Worm (Caenorhabditis elegans) whole organism, early embryonic: ENCODE results near the gene Y62F5A.10.

Experiments
- B0310.2 ChIP-seq: sonication (generic microtip); optimal IDR thresholded peaks from 2 replicates; lab custom pipeline; 2016; ENCODE audit warnings: mild to moderate bottlenecking, missing genetic modification characterization, missing compliant biosample characterization
- F13C5.2 ChIP-seq: sonication (generic microtip); optimal IDR thresholded peaks from 2 replicates; lab custom pipeline; 2017; ENCODE audit warnings: mild to moderate bottlenecking, missing genetic modification characterization, inconsistent platforms, missing compliant biosample characterization
- aly-1 ChIP-seq: sonication (generic microtip); optimal IDR thresholded peaks from 2 replicates; lab custom pipeline; 2016; ENCODE audit warnings: missing genetic modification characterization, missing compliant biosample characterization
- ama-1 ChIP-seq: fragments of 150-350 bp; optimal IDR thresholded peaks from 2 replicates; lab custom pipeline; 2014
- ceh-13 ChIP-seq: fragments of 200-800 bp; sonication (Bioruptor generic); optimal IDR thresholded peaks from 2 replicates; lab custom pipeline; 2018; ENCODE audit warnings: mild to moderate bottlenecking, missing genetic modification characterization, missing compliant biosample characterization
- ceh-36 ChIP-seq: sonication (generic microtip); optimal IDR thresholded peaks from 2 replicates; lab custom pipeline; 2016; ENCODE audit warnings: missing genetic modification characterization, inconsistent platforms, missing compliant biosample characterization
- ets-7 ChIP-seq: sonication (generic microtip); optimal IDR thresholded peaks from 2 replicates; lab custom pipeline; 2016; ENCODE audit warnings: missing genotype, missing genetic modification characterization, missing compliant biosample characterization
- flt-1 ChIP-seq: fragments of 200-800 bp; sonication (Bioruptor generic); IDR thresholded peaks from 2 replicates; pipeline ENCODE4 v1.3.6; 2022; ENCODE audit warnings: missing genetic modification characterization, missing compliant biosample characterization
- hmbx-1 ChIP-seq: sonication (generic microtip); optimal IDR thresholded peaks from 2 replicates; lab custom pipeline; 2016; ENCODE audit warnings: mild to moderate bottlenecking, missing genetic modification characterization, missing compliant biosample characterization
- hmg-4 ChIP-seq: fragments of 200-800 bp; sonication (Bioruptor generic); optimal IDR thresholded peaks from 2 replicates; lab custom pipeline; 2018; ENCODE audit warnings: mild to moderate bottlenecking, missing genetic modification characterization, missing compliant biosample characterization
- hnd-1 ChIP-seq: sonication (generic microtip); optimal IDR thresholded peaks from 2 replicates; lab custom pipeline; 2016; ENCODE audit warnings: missing genetic modification characterization, missing compliant biosample characterization
- pes-1 ChIP-seq: fragments of 200-800 bp; sonication (Bioruptor generic); IDR thresholded peaks from 2 replicates; pipeline ENCODE4 v1.3.6; 2022; ENCODE audit warnings: missing genetic modification reagents, missing genetic modification characterization, missing compliant biosample characterization
- scrt-1 ChIP-seq: fragments of 200-800 bp; sonication (Bioruptor generic); IDR thresholded peaks from 2 replicates; pipeline ENCODE4 v1.3.6; 2022; ENCODE audit warnings: missing genetic modification characterization, missing compliant biosample characterization
- sea-1 ChIP-seq: fragments of 200-800 bp; sonication (Bioruptor generic); conservative IDR thresholded peaks from 2 replicates; pipeline ENCODE4 v1.3.6; 2022; ENCODE audit warnings: missing genetic modification characterization, missing compliant biosample characterization
- tbx-11 ChIP-seq: fragments of 200-800 bp; sonication (Bioruptor generic); IDR thresholded peaks from 2 replicates; pipeline ENCODE4 v1.3.6; 2022; ENCODE audit warnings: missing genetic modification characterization, missing compliant biosample characterization
- tbx-37 ChIP-seq: fragments of 200-800 bp; sonication (Bioruptor generic); conservative IDR thresholded peaks from 2 replicates; pipeline ENCODE4 v1.3.6; 2022; ENCODE audit warnings: missing genetic modification reagents, missing genetic modification characterization, missing compliant biosample characterization
- tra-4 ChIP-seq: sonication (generic microtip); optimal IDR thresholded peaks from 2 replicates; lab custom pipeline; 2017; ENCODE audit warnings: missing genetic modification characterization, missing compliant biosample characterization

Y62F5A.10 gene

DNA sequence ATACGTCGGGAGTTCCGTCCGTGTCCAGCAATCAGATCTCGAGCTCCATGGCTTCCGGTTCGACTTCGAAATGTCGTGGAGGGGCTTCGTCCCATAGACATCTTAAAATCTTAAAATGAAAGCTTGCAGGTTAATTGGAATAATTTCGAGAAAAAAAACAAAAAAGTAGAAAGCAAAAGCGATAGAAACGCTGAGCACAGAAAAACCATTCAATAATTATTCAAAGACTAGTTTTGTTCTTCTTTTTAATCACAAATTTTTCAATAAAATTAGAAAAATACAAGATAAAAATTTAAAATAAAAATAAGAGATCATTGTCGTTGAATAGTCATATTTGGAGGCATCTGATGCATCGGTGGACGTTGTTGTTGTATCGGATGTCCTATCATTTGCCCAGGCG lies 5.6 kb downstream of the Y62F5A.10 start, which contains the start of gene age-1:
TSS of gene age-1 (minus strand) at position 101 of the 400 bp plus-strand sequence.
- TF ChIP-seq hmbx-1 (tag; lab: Kevin White, UChicago) (no peak), ets-7 (tag; lab: Kevin White, UChicago) (no peak), hnd-1 (tag; lab: Kevin White, UChicago) (no peak), tbx-11 (GFP tag; lab: Robert Waterston, UW) (no peak), ama-1 (lab: Kevin White, UChicago) (no peak), F13C5.2 (tag; lab: Kevin White, UChicago) (no peak), hmg-4 (no peak), aly-1 (no peak), ceh-36 (tag; lab: Kevin White, UChicago) (no peak), flt-1 (GFP tag; lab: Robert Waterston, UW) (no peak), pes-1 (no peak), tbx-37 (GFP tag; lab: Robert Waterston, UW) (no peak), ceh-13 (GFP tag; lab: Kevin White, UChicago) (no peak), sea-1 (no peak), scrt-1 (GFP tag; lab: Robert Waterston, UW) (no peak), B0310.2 (tag; lab: Kevin White, UChicago) (no peak), tra-4 (tag; lab: Kevin White, UChicago) (no peak)

DNA sequence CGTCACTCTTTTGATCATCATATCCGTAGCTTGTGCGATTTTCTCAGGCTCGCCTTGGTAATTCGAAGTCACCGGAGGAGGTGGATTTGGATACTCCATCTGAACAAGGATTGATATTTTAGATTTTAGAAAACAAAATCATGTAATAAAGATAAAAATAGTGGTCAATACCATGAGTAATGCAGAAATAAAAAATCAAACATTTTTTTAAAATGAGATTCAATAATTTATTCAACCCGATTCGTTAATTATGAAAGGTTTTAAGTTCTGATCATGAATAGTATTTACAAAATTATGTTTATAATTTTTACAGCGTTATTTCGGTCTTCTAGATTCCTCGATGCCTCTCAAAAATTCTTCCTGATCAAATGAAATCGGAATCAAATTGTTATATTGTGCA lies 12.3 kb downstream of the Y62F5A.10 start, which contains the start of gene mdt-8:
TSS of gene mdt-8 (minus strand) at position 101 of the 400 bp plus-strand sequence.
- TF ChIP-seq tbx-37 (GFP tag; lab: Robert Waterston, UW): no peak
- TF ChIP-seq F13C5.2 (tag; lab: Kevin White, UChicago): no peak
- no peak for TF ChIP-seq pes-1
- no peak for TF ChIP-seq tra-4 (tag; lab: Kevin White, UChicago)
- no peak for TF ChIP-seq flt-1 (GFP tag; lab: Robert Waterston, UW)
- no peak for TF ChIP-seq sea-1
- TF ChIP-seq tbx-11 (GFP tag; lab: Robert Waterston, UW): no peak
- TF ChIP-seq ets-7 (tag; lab: Kevin White, UChicago): no peak
- no peak for TF ChIP-seq B0310.2 (tag; lab: Kevin White, UChicago)

DNA sequence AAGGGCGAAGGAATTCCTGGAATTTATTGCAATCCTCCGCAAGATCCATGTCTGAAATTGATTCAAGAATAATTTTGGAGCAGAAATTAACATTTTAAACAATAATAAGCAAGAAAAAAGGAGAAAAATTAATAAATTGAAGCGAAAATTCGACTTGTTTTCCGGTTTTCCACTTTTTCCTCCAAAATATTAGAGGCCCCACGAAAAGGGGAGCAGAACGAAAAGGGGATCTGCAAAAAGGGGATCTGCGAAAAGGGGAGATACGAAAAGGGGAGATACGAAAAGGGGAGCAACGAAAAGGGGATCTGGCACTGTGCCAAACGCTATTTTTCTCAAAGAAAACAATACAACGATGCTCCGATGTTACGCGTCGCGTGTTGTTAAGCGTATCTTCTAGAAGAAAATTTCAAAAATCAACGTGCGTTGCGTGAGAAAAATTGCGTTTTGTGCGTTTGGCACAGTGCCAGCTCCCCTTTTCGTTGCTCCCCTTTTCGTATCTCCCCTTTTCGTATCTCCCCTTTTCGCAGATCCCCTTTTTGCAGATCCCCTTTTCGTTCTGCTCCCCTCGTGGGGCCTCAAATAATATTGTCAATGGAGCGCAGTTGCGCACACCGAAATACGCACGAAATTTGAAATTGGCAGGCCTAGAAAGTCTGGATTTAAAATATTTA lies 13.2 kb downstream of the Y62F5A.10 start, which contains the start of gene Y62F5A.12:
TSS of gene Y62F5A.12 (minus strand) at position 51 of the 671 bp plus-strand sequence.
- TF ChIP-seq pes-1 (peak; percentile 86), tbx-11 (GFP tag; lab: Robert Waterston, UW) (peak; percentile 63), ceh-13 (GFP tag; lab: Kevin White, UChicago) (peak; percentile 14), hnd-1 (tag; lab: Kevin White, UChicago) (peak; percentile 36), flt-1 (GFP tag; lab: Robert Waterston, UW) (peak; percentile 82), ets-7 (tag; lab: Kevin White, UChicago) (peak; percentile 70), scrt-1 (GFP tag; lab: Robert Waterston, UW) (peak; percentile 71; the same call in 1 of the 2 replicates), hmg-4 (peak; percentile 13), tbx-37 (GFP tag; lab: Robert Waterston, UW) (peak; percentile 86), sea-1 (peak; percentile 79)

DNA sequence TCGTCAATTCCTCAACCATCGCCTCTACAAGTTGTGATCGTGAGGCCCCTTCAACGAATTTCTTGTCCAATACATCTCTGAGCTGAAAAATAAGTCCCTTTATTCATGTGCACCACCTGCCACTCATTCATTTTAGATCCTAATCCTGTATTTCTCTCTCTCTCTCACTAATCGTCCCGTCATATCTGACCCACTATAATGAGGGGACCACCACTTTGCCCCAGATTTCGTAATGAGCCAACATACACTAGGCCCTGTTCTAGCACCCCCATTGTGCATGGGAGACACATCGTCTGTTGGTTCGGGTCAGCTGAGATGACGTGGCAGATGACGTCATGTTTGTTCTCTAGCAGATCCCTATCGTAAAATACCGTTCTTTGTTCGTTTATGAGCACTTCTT lies 14.0 kb downstream of the Y62F5A.10 start:
- TF ChIP-seq tbx-37 (GFP tag; lab: Robert Waterston, UW): 0 out of 2 replicates have a peak, but pooled peaks have one; percentile 4
- TF ChIP-seq B0310.2 (tag; lab: Kevin White, UChicago): no peak
- no peak for TF ChIP-seq hmbx-1 (tag; lab: Kevin White, UChicago)
- peak; percentile 74 for TF ChIP-seq hmg-4
- TF ChIP-seq ets-7 (tag; lab: Kevin White, UChicago): no peak
- 0 out of 2 replicates have a peak, but pooled peaks have one; percentile 7 for TF ChIP-seq pes-1
- TF ChIP-seq hnd-1 (tag; lab: Kevin White, UChicago): no peak
- TF ChIP-seq ama-1 (lab: Kevin White, UChicago): no peak
- peak; percentile 56; the same call in 1 of the 2 replicates for TF ChIP-seq sea-1
- peak; percentile 11 for TF ChIP-seq ceh-36 (tag; lab: Kevin White, UChicago)
- TF ChIP-seq flt-1 (GFP tag; lab: Robert Waterston, UW): peak; percentile 35; the same call in 1 of the 2 replicates

ce11 chrII:11535924-11536323 lies 14.5 kb downstream of the Y62F5A.10 start:
- TF ChIP-seq ceh-13 (GFP tag; lab: Kevin White, UChicago): no peak
- no peak for TF ChIP-seq sea-1
- TF ChIP-seq hmg-4: no peak

- TF ChIP-seq tra-4 (tag; lab: Kevin White, UChicago) (no peak), hnd-1 (tag; lab: Kevin White, UChicago) (no peak), scrt-1 (GFP tag; lab: Robert Waterston, UW) (no peak), hmg-4 (no peak), F13C5.2 (tag; lab: Kevin White, UChicago) (no peak), sea-1 (no peak), flt-1 (GFP tag; lab: Robert Waterston, UW) (no peak), aly-1 (no peak), tbx-11 (GFP tag; lab: Robert Waterston, UW) (no peak), ceh-13 (GFP tag; lab: Kevin White, UChicago) (no peak), ets-7 (tag; lab: Kevin White, UChicago) (no peak), pes-1 (no peak), tbx-37 (GFP tag; lab: Robert Waterston, UW) (no peak)
These were observed 15.1 kb downstream of the Y62F5A.10 start for ce11 chrII:11536505-11536904.

DNA sequence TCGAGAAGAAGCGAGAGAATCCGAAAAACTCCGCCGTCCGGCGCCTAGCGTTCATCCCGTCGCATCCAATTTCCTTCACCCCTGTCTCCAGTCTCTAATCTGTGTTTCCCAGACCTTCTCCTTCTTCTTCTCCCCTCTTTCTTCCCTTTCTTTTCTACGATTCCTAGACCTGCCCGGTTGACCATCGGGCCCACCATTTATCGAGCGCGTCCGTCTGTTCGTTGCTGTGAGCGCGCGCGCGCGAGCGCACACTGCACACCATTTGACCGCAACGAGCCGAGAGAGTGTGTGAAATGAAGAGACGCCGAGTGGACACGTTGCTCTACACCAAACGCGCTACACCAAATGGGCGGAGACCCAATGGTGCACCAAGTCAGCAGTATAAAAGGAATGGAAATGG lies 15.7 kb downstream of the Y62F5A.10 start:
- TF ChIP-seq ama-1 (lab: Kevin White, UChicago) (no peak), pes-1 (no peak; the same call in 1 of the 2 replicates), ets-7 (tag; lab: Kevin White, UChicago) (peak; percentile 33), hmg-4 (peak; percentile 43), hmbx-1 (tag; lab: Kevin White, UChicago) (no peak), ceh-13 (GFP tag; lab: Kevin White, UChicago) (no peak), tbx-11 (GFP tag; lab: Robert Waterston, UW) (no peak), scrt-1 (GFP tag; lab: Robert Waterston, UW) (no peak)
